Worm (Caenorhabditis elegans) whole organism, midembryonic: ENCODE results near the gene nhl-3.

Experiments
- cog-1 ChIP-seq: sonication (generic microtip); optimal IDR thresholded peaks from 2 replicates; lab custom pipeline; 2016; ENCODE audit warnings: missing genetic modification characterization, missing compliant biosample characterization
- flt-1 ChIP-seq: fragments of 200-800 bp; sonication (Bioruptor generic); IDR thresholded peaks from 2 replicates; pipeline ENCODE4 v1.3.6; 2022; ENCODE audit warnings: missing genetic modification characterization, missing compliant biosample characterization
- tab-1 ChIP-seq: fragments of 200-800 bp; sonication (Bioruptor generic); IDR thresholded peaks from 2 replicates; pipeline ENCODE4 v1.3.6; 2022; ENCODE audit warnings: missing genetic modification characterization, missing compliant biosample characterization

- no peak for TF ChIP-seq cog-1 (tag; lab: Kevin White, UChicago)
- TF ChIP-seq tab-1, result no peak
- no peak for TF ChIP-seq flt-1 (GFP tag; lab: Robert Waterston, UW)
Observed at ce11 chrII:546405-546804, 55.5 kb downstream of the nhl-3 start, which contains the start of gene mlt-10.
